Worm (Caenorhabditis elegans) whole organism, L1 larva: Measurements from ENCODE around the gene mms-19.

ENCODE experiments used
- aly-2 ChIP-seq: fragments of 150-350 bp; optimal IDR thresholded peaks from 2 replicates; lab custom pipeline; 2014; ENCODE audit warnings: missing biosample characterization, missing genetic modification characterization
- ama-1 ChIP-seq: fragments of 150-350 bp; optimal IDR thresholded peaks from 2 replicates; lab custom pipeline; 2014
- blmp-1 ChIP-seq: fragments of 150-350 bp; optimal IDR thresholded peaks from 2 replicates; lab custom pipeline; 2014; ENCODE audit warnings: missing biosample characterization, missing genetic modification characterization
- ceh-8 ChIP-seq: fragments of 200-800 bp; sonication (Bioruptor generic); optimal IDR thresholded peaks from 2 replicates; lab custom pipeline; 2018; ENCODE audit warnings: mild to moderate bottlenecking, missing genetic modification characterization, moderate library complexity, missing compliant biosample characterization
- ceh-82 ChIP-seq, 3 experiments: fragments of 150-350 bp in 1 of 3; sonication (generic microtip) in 2 of 3; optimal IDR thresholded peaks; 2 replicates each; lab custom pipeline; 2014 to 2017; ENCODE audit warnings: missing biosample characterization in 3 of 3, missing genetic modification characterization in 3 of 3
- elt-2 ChIP-seq: sonication (generic microtip); optimal IDR thresholded peaks from 2 replicates; lab custom pipeline; 2016; ENCODE audit warnings: missing genetic modification characterization, mild to moderate bottlenecking, inconsistent platforms, missing compliant biosample characterization, missing genetic modification reagents
- fkh-10 ChIP-seq: sonication (generic microtip); optimal IDR thresholded peaks from 2 replicates; lab custom pipeline; 2017; ENCODE audit warnings: missing biosample characterization, missing genetic modification reagents, missing genetic modification characterization
- lsy-2 ChIP-seq, 2 experiments: fragments of 150-350 bp; optimal IDR thresholded peaks; 2 replicates each; lab custom pipeline; 2014; ENCODE audit warnings: missing biosample characterization in 2 of 2, missing genetic modification characterization in 2 of 2
- snpc-4 ChIP-seq: fragments of 150-350 bp; optimal IDR thresholded peaks from 2 replicates; lab custom pipeline; 2014; ENCODE audit warnings: missing biosample characterization, missing genetic modification characterization
- sptf-1 ChIP-seq: fragments of 150-350 bp; optimal IDR thresholded peaks from 2 replicates; lab custom pipeline; 2014; ENCODE audit warnings: missing biosample characterization, missing genetic modification characterization
- unc-62 ChIP-seq: fragments of 150-350 bp; optimal IDR thresholded peaks from 2 replicates; lab custom pipeline; 2014; ENCODE audit warnings: missing biosample characterization, missing genetic modification reagents, missing genetic modification characterization

DNA sequence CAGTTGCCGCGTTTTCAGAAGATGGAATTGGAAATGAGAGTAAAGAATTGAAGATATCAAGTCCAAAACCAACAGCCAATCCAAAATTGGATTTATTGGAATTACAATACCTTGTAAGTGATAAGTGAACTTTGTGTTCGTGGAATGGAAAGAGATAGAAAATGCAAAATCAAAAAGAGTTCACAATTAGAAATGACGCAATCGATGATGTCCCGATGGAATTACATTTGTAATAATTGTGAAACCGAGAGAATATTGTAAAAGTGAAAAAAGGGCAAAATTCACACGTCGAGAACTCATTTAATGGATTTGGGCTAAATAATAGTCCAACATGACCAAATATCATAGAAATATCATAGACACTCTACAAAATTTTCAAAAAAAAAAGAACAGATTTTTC, 11.1 kb downstream of the mms-19 start:
- no peak for TF ChIP-seq fkh-10 (GFP tag; lab: Kevin White, UChicago)
- no peak for TF ChIP-seq unc-62 (GFP tag; lab: Kevin White, UChicago)
- TF ChIP-seq blmp-1 (tag; lab: Kevin White, UChicago) = no peak
- no peak for TF ChIP-seq ama-1 (lab: Kevin White, UChicago)
- TF ChIP-seq ceh-82 (tag; optimal IDR thresholded peaks at IDR 0.05; lab: Kevin White, UChicago) = no peak
- no peak for TF ChIP-seq sptf-1 (tag; lab: Kevin White, UChicago)
- TF ChIP-seq lsy-2 (tag; optimal IDR thresholded peaks at IDR 0.05; lab: Kevin White, UChicago) = no peak
- TF ChIP-seq snpc-4 (tag; lab: Kevin White, UChicago) = no peak
- no peak for TF ChIP-seq aly-2 (tag; lab: Kevin White, UChicago)
- no peak for TF ChIP-seq ceh-8 (GFP tag; lab: Kevin White, UChicago)
- no peak for TF ChIP-seq elt-2 (tag; lab: Kevin White, UChicago)
